Fruit fly (Drosophila melanogaster) whole organism, embryonic: ENCODE measurements around the gene CG17036.

Experiments
- Abd-B ChIP-seq: fragments of 200-800 bp; sonication (Bioruptor generic); optimal IDR thresholded peaks from 2 replicates; lab custom pipeline; 2018; ENCODE audit warnings: missing biosample characterization, mild to moderate bottlenecking, missing genetic modification characterization, moderate library complexity
- Atf-2 ChIP-seq: fragments of 200-800 bp; sonication (Bioruptor generic); optimal IDR thresholded peaks from 2 replicates; lab custom pipeline; 2016; ENCODE audit warnings: missing biosample characterization, missing genetic modification characterization
- C15 ChIP-seq: fragments of 200-800 bp; sonication (Bioruptor generic); IDR thresholded peaks from 3 replicates; pipeline ENCODE4 v1.3.6; 2022; ENCODE audit warnings: missing biosample characterization, missing genetic modification characterization
- CG10321 ChIP-seq: fragments of 200-800 bp; sonication (Bioruptor generic); IDR thresholded peaks from 2 replicates; pipeline ENCODE4 v1.3.6; 2022; ENCODE audit warnings: missing biosample characterization, missing genetic modification characterization
- CG11085 ChIP-seq: fragments of 200-800 bp; sonication (Bioruptor generic); IDR thresholded peaks from 2 replicates; pipeline ENCODE4 v1.3.6; 2022; ENCODE audit warnings: missing biosample characterization, missing genetic modification characterization
- CG11504 ChIP-seq: fragments of 200-800 bp; sonication (Bioruptor generic); optimal IDR thresholded peaks from 3 replicates; lab custom pipeline; 2019; ENCODE audit warnings: missing biosample characterization, mild to moderate bottlenecking, missing genetic modification characterization, moderate library complexity
- CG12236 ChIP-seq: fragments of 200-800 bp; sonication (Bioruptor generic); optimal IDR thresholded peaks from 2 replicates; lab custom pipeline; 2016; ENCODE audit warnings: missing biosample characterization, missing genetic modification characterization
- CG13775 ChIP-seq: fragments of 200-800 bp; sonication (Bioruptor generic); optimal IDR thresholded peaks from 3 replicates; lab custom pipeline; 2017; ENCODE audit warnings: missing biosample characterization, mild to moderate bottlenecking, missing genetic modification characterization
- CG30403 ChIP-seq: fragments of 200-800 bp; sonication (Bioruptor generic); optimal IDR thresholded peaks from 3 replicates; lab custom pipeline; 2016; ENCODE audit warnings: missing biosample characterization, missing genetic modification characterization
- CG30431 ChIP-seq: fragments of 200-800 bp; sonication (Bioruptor generic); optimal IDR thresholded peaks from 2 replicates; lab custom pipeline; 2017; ENCODE audit warnings: missing biosample characterization, missing genetic modification characterization
- CG33213 ChIP-seq: fragments of 200-800 bp; sonication (Bioruptor generic); optimal IDR thresholded peaks from 3 replicates; lab custom pipeline; 2016; ENCODE audit warnings: missing biosample characterization, missing genetic modification characterization
- CG34376 ChIP-seq: fragments of 200-800 bp; sonication (Bioruptor generic); optimal IDR thresholded peaks from 2 replicates; lab custom pipeline; 2018; ENCODE audit warnings: missing biosample characterization, mild to moderate bottlenecking, missing genetic modification characterization
- CG5180 ChIP-seq: fragments of 200-800 bp; sonication (Bioruptor generic); optimal IDR thresholded peaks from 3 replicates; lab custom pipeline; 2017; ENCODE audit warnings: missing biosample characterization, missing genetic modification characterization, mild to moderate bottlenecking, moderate library complexity, missing genetic modification reagents
- CG6175 ChIP-seq: fragments of 200-800 bp; sonication (Bioruptor generic); IDR thresholded peaks from 3 replicates; pipeline ENCODE4 v1.3.6; 2022; ENCODE audit warnings: missing biosample characterization, missing genetic modification characterization
- CG6272 ChIP-seq: fragments of 200-800 bp; sonication (Bioruptor generic); IDR thresholded peaks from 2 replicates; pipeline ENCODE4 v1.3.6; 2022; ENCODE audit warnings: missing biosample characterization, missing genetic modification characterization
- CG6689 ChIP-seq: fragments of 200-800 bp; sonication (Bioruptor generic); IDR thresholded peaks from 2 replicates; pipeline ENCODE4 v1.3.6; 2022; ENCODE audit warnings: missing biosample characterization, missing genetic modification characterization
- CG6791 ChIP-seq: fragments of 200-800 bp; sonication (Bioruptor generic); IDR thresholded peaks from 3 replicates; pipeline ENCODE4 v1.3.6; 2022; ENCODE audit warnings: missing biosample characterization, missing genetic modification characterization; ENCODE audit not compliant: partially characterized antibody
- CG8089 ChIP-seq: fragments of 200-800 bp; sonication (Bioruptor generic); optimal IDR thresholded peaks from 3 replicates; lab custom pipeline; 2016; ENCODE audit warnings: missing biosample characterization, missing genetic modification characterization
- CG8765 ChIP-seq: fragments of 200-800 bp; sonication (Bioruptor generic); IDR thresholded peaks from 2 replicates; pipeline ENCODE4 v1.3.6; 2022; ENCODE audit warnings: missing biosample characterization, missing genetic modification characterization
- CG9215 ChIP-seq: fragments of 200-800 bp; sonication (Bioruptor generic); IDR thresholded peaks from 2 replicates; pipeline ENCODE4 v1.3.6; 2022; ENCODE audit warnings: missing biosample characterization, missing genetic modification characterization
- CG9609 ChIP-seq: fragments of 200-800 bp; sonication (Bioruptor generic); optimal IDR thresholded peaks from 3 replicates; lab custom pipeline; 2016; ENCODE audit warnings: missing biosample characterization, missing genetic modification characterization
- CG9797 ChIP-seq: fragments of 200-800 bp; sonication (Bioruptor generic); optimal IDR thresholded peaks from 3 replicates; lab custom pipeline; 2018; ENCODE audit warnings: missing biosample characterization, mild to moderate bottlenecking, missing genetic modification characterization
- Camta ChIP-seq: fragments of 200-800 bp; sonication (Bioruptor generic); optimal IDR thresholded peaks from 2 replicates; lab custom pipeline; 2016; ENCODE audit warnings: missing biosample characterization, missing genetic modification characterization
- Dip3 ChIP-seq: fragments of 200-800 bp; sonication (Bioruptor generic); optimal IDR thresholded peaks from 3 replicates; lab custom pipeline; 2016; ENCODE audit warnings: missing biosample characterization, missing genetic modification characterization
- Hr39 ChIP-seq: fragments of >200 bp; optimal IDR thresholded peaks from 2 replicates; lab custom pipeline; 2017
- Hsf ChIP-seq: fragments of 200-800 bp; sonication (Bioruptor generic); optimal IDR thresholded peaks from 3 replicates; lab custom pipeline; 2016; ENCODE audit warnings: missing biosample characterization, missing genetic modification characterization
- Meics ChIP-seq: fragments of 200-800 bp; sonication (Bioruptor generic); optimal IDR thresholded peaks from 2 replicates; lab custom pipeline; 2017; ENCODE audit warnings: missing biosample characterization, mild to moderate bottlenecking, missing genetic modification characterization
- Myb ChIP-seq: fragments of 200-800 bp; sonication (Bioruptor generic); optimal IDR thresholded peaks from 2 replicates; lab custom pipeline; 2016; ENCODE audit warnings: missing biosample characterization, missing genetic modification characterization
- NC2α ChIP-seq: fragments of 200-800 bp; sonication (Bioruptor generic); optimal IDR thresholded peaks from 2 replicates; lab custom pipeline; 2016; ENCODE audit warnings: missing biosample characterization, missing genetic modification characterization
- NK7.1 ChIP-seq: fragments of 200-800 bp; sonication (Bioruptor generic); optimal IDR thresholded peaks from 3 replicates; lab custom pipeline; 2016; ENCODE audit warnings: missing biosample characterization, missing genetic modification characterization
- Optix ChIP-seq: fragments of 200-800 bp; sonication (Bioruptor generic); IDR thresholded peaks from 3 replicates; pipeline ENCODE4 v1.3.6; 2022; ENCODE audit warnings: missing biosample characterization, missing genetic modification characterization
- Side ChIP-seq: fragments of 200-800 bp; sonication (Bioruptor generic); optimal IDR thresholded peaks from 2 replicates; lab custom pipeline; 2016; ENCODE audit warnings: missing biosample characterization, missing genetic modification characterization
- Stat92E ChIP-seq, 3 experiments: fragments of >200 bp in 2 of 3; fragments of 200-800 bp in 1 of 3; sonication (Bioruptor generic) in 1 of 3; optimal IDR thresholded peaks; 2 replicates each; lab custom pipeline; 2017 to 2019; ENCODE audit warnings: missing biosample characterization in 3 of 3, missing genetic modification characterization in 3 of 3, mild to moderate bottlenecking in 1 of 3, moderate library complexity in 1 of 3
- abd-A ChIP-seq: fragments of 200-800 bp; sonication (Bioruptor generic); optimal IDR thresholded peaks from 3 replicates; lab custom pipeline; 2019; ENCODE audit warnings: missing biosample characterization, mild to moderate bottlenecking, missing genetic modification characterization, moderate library complexity
- crp ChIP-seq, 2 experiments: fragments of 200-800 bp; sonication (Bioruptor generic); optimal IDR thresholded peaks; 2 replicates in 1 of 2; 3 replicates in 1 of 2; lab custom pipeline; 2017; ENCODE audit warnings: missing biosample characterization in 2 of 2, missing genetic modification characterization in 2 of 2, mild to moderate bottlenecking in 1 of 2, moderate library complexity in 1 of 2
- da ChIP-seq: fragments of 200-800 bp; sonication (Bioruptor generic); optimal IDR thresholded peaks from 2 replicates; lab custom pipeline; 2016; ENCODE audit warnings: missing biosample characterization, missing genetic modification characterization
- dmrt11E ChIP-seq: fragments of 200-800 bp; sonication (Bioruptor generic); optimal IDR thresholded peaks from 3 replicates; lab custom pipeline; 2018; ENCODE audit warnings: missing biosample characterization, mild to moderate bottlenecking, missing genetic modification characterization, moderate library complexity
- ftz-f1 ChIP-seq: fragments of 200-800 bp; sonication (Bioruptor generic); optimal IDR thresholded peaks from 2 replicates; lab custom pipeline; 2016; ENCODE audit warnings: missing biosample characterization, missing genetic modification characterization
- gem ChIP-seq: fragments of 200-800 bp; sonication (Bioruptor generic); optimal IDR thresholded peaks from 2 replicates; lab custom pipeline; 2019; ENCODE audit warnings: missing biosample characterization, mild to moderate bottlenecking, missing genetic modification characterization, moderate library complexity
- gro ChIP-seq: fragments of 200-800 bp; sonication (Bioruptor generic); optimal IDR thresholded peaks from 2 replicates; lab custom pipeline; 2016; ENCODE audit warnings: missing biosample characterization, missing genetic modification characterization
- ham ChIP-seq: fragments of 200-800 bp; sonication (Bioruptor generic); IDR thresholded peaks from 2 replicates; pipeline ENCODE4 v1.3.6; 2022; ENCODE audit warnings: missing biosample characterization, missing genetic modification characterization
- lmd ChIP-seq: fragments of 200-800 bp; sonication (Bioruptor generic); IDR thresholded peaks from 2 replicates; pipeline ENCODE4 v1.3.6; 2022; ENCODE audit warnings: missing biosample characterization, missing genetic modification characterization
- mam ChIP-seq: fragments of 200-800 bp; sonication (Bioruptor generic); optimal IDR thresholded peaks from 3 replicates; lab custom pipeline; 2016; ENCODE audit warnings: missing biosample characterization, missing genetic modification characterization
- mirr ChIP-seq: fragments of 200-800 bp; sonication (Bioruptor generic); optimal IDR thresholded peaks from 3 replicates; lab custom pipeline; 2018; ENCODE audit warnings: missing biosample characterization, mild to moderate bottlenecking, missing genetic modification characterization
- p53 ChIP-seq: fragments of 200-800 bp; sonication (Bioruptor generic); optimal IDR thresholded peaks from 2 replicates; lab custom pipeline; 2016; ENCODE audit warnings: missing biosample characterization, missing genetic modification characterization
- peb ChIP-seq: fragments of 200-800 bp; sonication (Bioruptor generic); IDR thresholded peaks from 2 replicates; pipeline ENCODE4 v1.3.6; 2022; ENCODE audit warnings: missing biosample characterization, missing genetic modification characterization
- ro ChIP-seq: fragments of 200-800 bp; sonication (Bioruptor generic); IDR thresholded peaks from 2 replicates; pipeline ENCODE4 v1.3.6; 2022; ENCODE audit warnings: missing biosample characterization, missing genetic modification characterization
- row ChIP-seq: fragments of 200-800 bp; sonication (Bioruptor generic); IDR thresholded peaks from 3 replicates; pipeline ENCODE4 v1.3.6; 2022; ENCODE audit warnings: missing biosample characterization, missing genetic modification characterization
- sima ChIP-seq: fragments of 200-800 bp; sonication (Bioruptor generic); optimal IDR thresholded peaks from 2 replicates; lab custom pipeline; 2016; ENCODE audit warnings: missing biosample characterization, missing genetic modification characterization
- ssp ChIP-seq: fragments of 200-800 bp; sonication (Bioruptor generic); IDR thresholded peaks from 2 replicates; pipeline ENCODE4 v1.3.6; 2022; ENCODE audit warnings: missing biosample characterization, missing genetic modification characterization
- yki ChIP-seq: fragments of >200 bp; optimal IDR thresholded peaks from 3 replicates; lab custom pipeline; 2018
- z ChIP-seq: fragments of 200-800 bp; sonication (Bioruptor generic); IDR thresholded peaks from 3 replicates; pipeline ENCODE4 v1.3.6; 2022; ENCODE audit warnings: missing biosample characterization, missing genetic modification characterization

CG17036 gene

DNA sequence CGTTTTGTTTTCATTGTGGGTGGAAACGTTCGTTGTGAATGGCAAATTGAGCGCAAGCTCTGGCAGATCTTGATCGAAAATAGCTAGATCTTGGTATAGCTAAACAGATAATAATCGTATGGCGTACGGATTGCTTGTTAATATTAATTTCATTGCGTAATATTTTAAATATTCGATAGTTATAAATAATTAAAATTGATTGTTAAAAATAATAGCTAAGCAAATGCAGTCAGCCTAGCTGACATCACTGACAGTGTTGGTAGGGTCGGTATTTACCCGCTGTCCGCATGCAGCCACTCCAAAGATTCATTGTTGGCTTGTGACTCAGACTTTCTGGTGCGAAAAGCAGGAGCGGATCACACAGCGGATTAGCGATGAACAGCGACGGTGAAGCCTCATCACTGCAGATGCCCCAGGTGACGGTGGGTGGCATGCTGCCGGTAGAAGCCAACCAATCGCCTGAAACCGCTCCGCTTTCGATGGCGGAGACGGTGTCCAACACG lies 3.9 kb upstream of the CG17036 start, which contains the start of the genes CG5776 and spict (continued):
- TF ChIP-seq CG11504 (peak; percentile 77), yki (lab: Kevin White, UChicago) (no peak), Hsf (GFP tag; lab: Kevin White, UChicago) (peak; percentile 60), ham (GFP tag; lab: Robert Waterston, UW) (0 out of 2 replicates have a peak, but pooled peaks have one; percentile 36), Meics (GFP tag; lab: Kevin White, UChicago) (peak; percentile 72), p53 (no peak), C15 (GFP tag; lab: Robert Waterston, UW) (0 out of 3 replicates have a peak, but pooled peaks have one; percentile 32), CG11085 (GFP tag; lab: Robert Waterston, UW) (peak; percentile 51), CG6689 (GFP tag; lab: Robert Waterston, UW) (peak; percentile 84), CG8765 (GFP tag; lab: Robert Waterston, UW) (peak; percentile 65), Atf-2 (peak; percentile 10), CG12236 (GFP tag; lab: Kevin White, UChicago) (no peak), CG9797 (peak; percentile 80), Dip3 (GFP tag; lab: Kevin White, UChicago) (peak; percentile 53), abd-A (no peak), CG6791 (GFP tag; lab: Robert Waterston, UW) (no peak), CG13775 (GFP tag; lab: Kevin White, UChicago) (peak; percentile 89), ftz-f1 (no peak), CG9215 (GFP tag; lab: Robert Waterston, UW) (peak; percentile 80), CG6272 (GFP tag; lab: Robert Waterston, UW) (peak; percentile 79), gem (tag; lab: Kevin White, UChicago) (peak; percentile 90), CG34376 (GFP tag; lab: Kevin White, UChicago) (no peak), da (GFP tag; lab: Kevin White, UChicago) (no peak), CG30403 (GFP tag; lab: Kevin White, UChicago) (peak; percentile 81), CG9609 (GFP tag; lab: Kevin White, UChicago) (peak; percentile 27), CG30431 (GFP tag; lab: Kevin White, UChicago) (peak; percentile 67), peb (GFP tag; lab: Robert Waterston, UW) (peak; percentile 44; the same call in 1 of the 2 replicates), Abd-B (GFP tag; lab: Kevin White, UChicago) (no peak), dmrt11E (tag; lab: Kevin White, UChicago) (peak; percentile 74), lmd (peak; percentile 83), NC2α (GFP tag; lab: Kevin White, UChicago) (no peak), CG5180 (GFP tag; lab: Kevin White, UChicago) (no peak), CG33213 (GFP tag; lab: Kevin White, UChicago) (no peak), CG10321 (GFP tag; lab: Robert Waterston, UW) (0 out of 2 replicates have a peak, but pooled peaks have one; percentile 34), Side (no peak), Stat92E (GFP tag; optimal IDR thresholded peaks at IDR 0.05; lab: Kevin White, UChicago) (peak in 1 of 3 experiments; percentile 46), z (no peak), CG6175 (GFP tag; lab: Robert Waterston, UW) (no peak), row (GFP tag; lab: Robert Waterston, UW) (peak; percentile 97), Myb (GFP tag; lab: Kevin White, UChicago) (peak; percentile 22), ssp (peak; percentile 64), Hr39 (lab: Kevin White, UChicago) (no peak), Optix (peak; percentile 64; the same call in 1 of the 3 replicates), CG8089 (GFP tag; lab: Kevin White, UChicago) (no peak), mirr (peak; percentile 1), mam (GFP tag; lab: Kevin White, UChicago) (no peak), sima (no peak), NK7.1 (GFP tag; lab: Kevin White, UChicago) (no peak), gro (GFP tag; lab: Kevin White, UChicago) (no peak), Camta (no peak), crp (GFP tag; optimal IDR thresholded peaks at IDR 0.05; lab: Kevin White, UChicago) (peak in 1 of 2 experiments; percentile 51), ro (GFP tag; lab: Robert Waterston, UW) (no peak; the same call in 1 of the 2 replicates)
